Fruit fly (Drosophila melanogaster) whole organism, wandering third instar larva: ENCODE data around the gene CG32022.

ENCODE experiments used
- Abd-B ChIP-seq: fragments of >200 bp; optimal IDR thresholded peaks from 2 replicates; lab custom pipeline; 2017; ENCODE audit warnings: missing biosample characterization, missing genetic modification characterization
- CG32264 ChIP-seq: fragments of 200-800 bp; sonication (Bioruptor generic); optimal IDR thresholded peaks from 2 replicates; lab custom pipeline; 2016; ENCODE audit warnings: missing biosample characterization, missing genetic modification characterization
- CG9705 ChIP-seq: fragments of 200-800 bp; sonication (Bioruptor generic); optimal IDR thresholded peaks from 2 replicates; lab custom pipeline; 2018; ENCODE audit warnings: missing biosample characterization, mild to moderate bottlenecking, missing genetic modification characterization
- CrebA ChIP-seq: fragments of 200-800 bp; sonication (Bioruptor generic); optimal IDR thresholded peaks from 2 replicates; lab custom pipeline; 2016; ENCODE audit warnings: missing biosample characterization, mild to moderate bottlenecking, missing genetic modification characterization, borderline replicate concordance
- Dfd ChIP-seq: fragments of >200 bp; optimal IDR thresholded peaks from 2 replicates; lab custom pipeline; 2017; ENCODE audit warnings: missing biosample characterization, missing genetic modification characterization
- Dif ChIP-seq: fragments of 200-275, 200-300 bp; sonication (Bioruptor generic); optimal IDR thresholded peaks from 2 replicates; lab custom pipeline; 2018; ENCODE audit warnings: missing biosample characterization, missing genetic modification characterization; ENCODE audit not compliant: partially characterized antibody
- GATAd ChIP-seq: sonication (Bioruptor generic); optimal IDR thresholded peaks from 2 replicates; lab custom pipeline; 2016; ENCODE audit warnings: missing biosample characterization, missing genetic modification characterization
- HLH106 ChIP-seq: fragments of 200-800 bp; optimal IDR thresholded peaks from 3 replicates; lab custom pipeline; 2019; ENCODE audit warnings: missing biosample characterization, mild to moderate bottlenecking, missing genetic modification characterization, moderate library complexity
- Hr78 ChIP-seq: fragments of >200 bp; optimal IDR thresholded peaks from 2 replicates; lab custom pipeline; 2017; ENCODE audit warnings: missing biosample characterization, missing genetic modification characterization
- Hr83 ChIP-seq: fragments of 200-300 bp; sonication (Bioruptor generic); optimal IDR thresholded peaks from 2 replicates; lab custom pipeline; 2016; ENCODE audit warnings: missing biosample characterization, mild to moderate bottlenecking, missing genetic modification characterization, moderate library complexity; ENCODE audit not compliant: poor library complexity, severe bottlenecking
- Jra ChIP-seq: sonication (Bioruptor generic); optimal IDR thresholded peaks from 2 replicates; lab custom pipeline; 2016; ENCODE audit warnings: missing biosample characterization, missing genetic modification characterization
- Mio ChIP-seq: sonication (Bioruptor generic); optimal IDR thresholded peaks from 2 replicates; lab custom pipeline; 2016; ENCODE audit warnings: missing biosample characterization, missing genetic modification characterization
- Myc ChIP-seq: fragments of >200 bp; optimal IDR thresholded peaks from 2 replicates; lab custom pipeline; 2017
- N ChIP-seq: fragments of >200 bp; optimal IDR thresholded peaks from 2 replicates; lab custom pipeline; 2018; ENCODE audit warnings: missing biosample characterization, missing external identifiers, missing genetic modification characterization
- OdsH ChIP-seq: fragments of 200-800 bp; sonication (Bioruptor generic); optimal IDR thresholded peaks from 2 replicates; lab custom pipeline; 2016; ENCODE audit warnings: missing biosample characterization, mild to moderate bottlenecking, missing genetic modification characterization
- Rel ChIP-seq, 2 experiments: fragments of 200-800 bp; sonication (Bioruptor generic) in 1 of 2; optimal IDR thresholded peaks; 2 replicates in 1 of 2; 3 replicates in 1 of 2; lab custom pipeline; 2016 to 2019; ENCODE audit warnings: mild to moderate bottlenecking in 2 of 2, missing biosample characterization in 2 of 2, missing genetic modification characterization in 2 of 2, moderate library complexity in 1 of 2
- Sp1 ChIP-seq: fragments of 200-800 bp; sonication (Bioruptor generic); optimal IDR thresholded peaks from 3 replicates; lab custom pipeline; 2019; ENCODE audit warnings: missing biosample characterization, mild to moderate bottlenecking, missing genetic modification characterization, moderate library complexity
- Vsx2 ChIP-seq: fragments of 200-300, 225-300 bp; sonication (Bioruptor generic); optimal IDR thresholded peaks from 2 replicates; lab custom pipeline; 2018; ENCODE audit warnings: missing biosample characterization, missing genetic modification characterization; ENCODE audit not compliant: partially characterized antibody
- br ChIP-seq: fragments of 200-800 bp; sonication (Bioruptor generic); optimal IDR thresholded peaks from 2 replicates; lab custom pipeline; 2016; ENCODE audit warnings: missing biosample characterization, missing genetic modification characterization
- brk ChIP-seq: fragments of 200-800 bp; sonication (Bioruptor generic); optimal IDR thresholded peaks from 2 replicates; lab custom pipeline; 2016; ENCODE audit warnings: missing biosample characterization, mild to moderate bottlenecking, missing genetic modification characterization
- dl ChIP-seq, 2 experiments: fragments of 175-275, 200-275 bp in 1 of 2; fragments of 200-275 bp in 1 of 2; sonication (Bioruptor generic); optimal IDR thresholded peaks; lab custom pipeline; 2018; ENCODE audit warnings: mild to moderate bottlenecking in 2 of 2, missing biosample characterization in 2 of 2, missing genetic modification characterization in 2 of 2, moderate library complexity in 2 of 2; ENCODE audit not compliant: partially characterized antibody in 2 of 2, insufficient read depth in 1 of 2
- dmrt93B ChIP-seq: fragments of 200-800 bp; sonication (Bioruptor generic); optimal IDR thresholded peaks from 2 replicates; lab custom pipeline; 2018; ENCODE audit warnings: missing biosample characterization, mild to moderate bottlenecking, missing genetic modification characterization
- dsf ChIP-seq: sonication (Bioruptor generic); optimal IDR thresholded peaks from 2 replicates; lab custom pipeline; 2016; ENCODE audit warnings: missing biosample characterization, missing genetic modification characterization, borderline replicate concordance
- ey ChIP-seq: fragments of 200-800 bp; sonication (Bioruptor generic); optimal IDR thresholded peaks from 2 replicates; lab custom pipeline; 2016; ENCODE audit warnings: missing biosample characterization, missing genetic modification characterization
- foxo ChIP-seq, 2 experiments: fragments of 200-800 bp; sonication (Bioruptor generic); optimal IDR thresholded peaks; 2 replicates in 1 of 2; 3 replicates in 1 of 2; lab custom pipeline; 2016 to 2017; ENCODE audit warnings: missing biosample characterization in 2 of 2, missing genetic modification characterization in 2 of 2
- h ChIP-seq: fragments of 200-800 bp; sonication (Bioruptor generic); optimal IDR thresholded peaks from 3 replicates; lab custom pipeline; 2016; ENCODE audit warnings: missing biosample characterization, mild to moderate bottlenecking, missing genetic modification characterization
- jim ChIP-seq: fragments of 175-275, 200-325 bp; sonication (Bioruptor generic); optimal IDR thresholded peaks from 2 replicates; lab custom pipeline; 2016; ENCODE audit warnings: missing biosample characterization, mild to moderate bottlenecking, missing genetic modification characterization
- lola ChIP-seq: fragments of >200 bp; optimal IDR thresholded peaks from 2 replicates; lab custom pipeline; 2017; ENCODE audit warnings: missing biosample characterization, missing genetic modification characterization
- pan ChIP-seq: fragments of >200 bp; optimal IDR thresholded peaks from 2 replicates; lab custom pipeline; 2017
- psq ChIP-seq: fragments of 200-800 bp; sonication (Bioruptor generic); optimal IDR thresholded peaks from 3 replicates; lab custom pipeline; 2017; ENCODE audit warnings: missing biosample characterization, mild to moderate bottlenecking, missing genetic modification characterization, moderate library complexity
- rgr ChIP-seq: fragments of 200-800 bp; sonication (Bioruptor generic); optimal IDR thresholded peaks from 3 replicates; lab custom pipeline; 2016; ENCODE audit warnings: missing biosample characterization, mild to moderate bottlenecking, missing genetic modification characterization
- sage ChIP-seq: fragments of 200-800 bp; sonication (Bioruptor generic); optimal IDR thresholded peaks from 2 replicates; lab custom pipeline; 2016; ENCODE audit warnings: missing biosample characterization, mild to moderate bottlenecking, missing genetic modification characterization
- sv ChIP-seq: fragments of 200-800 bp; sonication (Bioruptor generic); optimal IDR thresholded peaks from 3 replicates; lab custom pipeline; 2016; ENCODE audit warnings: missing biosample characterization, missing genetic modification characterization
- tai ChIP-seq: sonication (Bioruptor generic); optimal IDR thresholded peaks from 2 replicates; lab custom pipeline; 2016; ENCODE audit warnings: missing biosample characterization, missing genetic modification characterization
- usp ChIP-seq: fragments of >200 bp; optimal IDR thresholded peaks from 2 replicates; lab custom pipeline; 2017; ENCODE audit warnings: missing biosample characterization, missing genetic modification characterization
- woc ChIP-seq: sonication (Bioruptor generic); optimal IDR thresholded peaks from 2 replicates; lab custom pipeline; 2016; ENCODE audit warnings: missing biosample characterization, mild to moderate bottlenecking, missing genetic modification characterization

Gene CG32022

DNA sequence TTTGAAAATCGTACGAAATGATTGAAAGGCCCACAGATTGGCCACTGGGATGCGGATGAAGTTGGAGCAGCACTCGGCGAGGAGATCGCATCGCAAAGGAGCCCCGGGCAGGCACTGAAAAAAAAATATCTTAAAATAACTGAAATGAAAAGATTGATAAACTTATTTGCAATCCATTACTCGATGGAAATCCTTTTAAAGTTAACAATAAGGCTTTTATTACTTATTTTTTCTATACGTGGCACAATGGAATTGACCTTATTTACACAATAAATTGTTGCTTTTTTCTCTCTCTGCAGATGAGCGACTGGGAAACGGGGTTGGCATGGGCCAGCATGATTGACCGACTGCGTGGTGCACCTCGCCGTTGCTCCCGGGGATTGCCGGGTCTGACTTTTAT lies 30.2 kb upstream of the CG32022 start:
- TF ChIP-seq Sp1 (GFP tag; lab: Kevin White, UChicago) (no peak), woc (GFP tag; lab: Kevin White, UChicago) (no peak), psq (no peak), Hr83 (GFP tag; lab: Kevin White, UChicago) (no peak), jim (GFP tag; lab: Kevin White, UChicago) (no peak), OdsH (GFP tag; lab: Kevin White, UChicago) (no peak), N (no peak), usp (GFP tag; lab: Kevin White, UChicago) (no peak), Myc (lab: Kevin White, UChicago) (no peak)

DNA sequence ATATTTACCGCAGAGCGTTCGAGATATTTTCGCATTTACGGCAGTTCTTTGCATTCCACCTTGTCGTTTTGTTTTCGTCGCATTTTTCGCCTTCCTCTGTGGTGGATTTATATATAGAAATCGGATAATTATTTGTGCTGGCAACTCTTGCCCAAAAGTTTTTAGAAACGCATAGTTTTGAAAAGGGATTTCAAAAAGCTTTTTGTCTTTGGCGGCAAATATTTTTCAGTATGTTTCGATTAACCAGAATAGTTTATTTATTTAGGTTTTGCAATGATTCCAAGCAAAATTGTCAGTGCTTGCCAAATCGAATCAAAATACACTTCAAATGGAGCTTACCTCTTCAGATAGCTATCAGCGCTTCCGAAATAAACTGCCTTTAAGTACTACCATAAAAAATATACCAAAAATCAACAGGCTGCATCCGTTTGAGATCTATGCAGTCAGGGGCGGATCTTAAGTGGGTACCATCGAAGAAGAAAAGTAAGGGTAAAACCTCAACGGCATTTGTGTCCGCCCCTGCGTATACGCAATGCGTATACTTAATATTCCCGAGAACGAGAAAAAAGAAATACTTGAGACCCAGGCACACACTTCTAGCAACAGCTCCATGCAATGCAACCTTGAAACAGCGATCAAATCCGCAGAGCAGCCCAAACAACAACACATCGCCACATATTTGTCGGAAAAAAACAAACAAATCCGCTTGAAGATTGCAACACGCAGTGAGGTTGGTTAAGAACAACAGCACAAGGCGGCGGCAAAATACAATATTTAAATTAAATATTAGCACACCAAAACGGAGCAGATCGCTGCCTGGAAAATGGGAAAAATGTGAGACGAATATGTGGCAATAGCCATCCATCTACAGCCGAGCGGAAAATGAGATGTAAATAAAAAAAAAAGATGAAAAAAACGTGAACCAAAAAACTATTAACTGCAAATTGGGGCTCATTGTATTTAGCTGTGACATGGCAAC lies 28.9 kb upstream of the CG32022 start, which contains the start of gene CG13306:
CG13306 (minus strand) TSS at position 51 of the 979 bp plus-strand sequence.
- no peak for TF ChIP-seq woc (GFP tag; lab: Kevin White, UChicago)
- no peak for TF ChIP-seq sv (GFP tag; lab: Kevin White, UChicago)

DNA sequence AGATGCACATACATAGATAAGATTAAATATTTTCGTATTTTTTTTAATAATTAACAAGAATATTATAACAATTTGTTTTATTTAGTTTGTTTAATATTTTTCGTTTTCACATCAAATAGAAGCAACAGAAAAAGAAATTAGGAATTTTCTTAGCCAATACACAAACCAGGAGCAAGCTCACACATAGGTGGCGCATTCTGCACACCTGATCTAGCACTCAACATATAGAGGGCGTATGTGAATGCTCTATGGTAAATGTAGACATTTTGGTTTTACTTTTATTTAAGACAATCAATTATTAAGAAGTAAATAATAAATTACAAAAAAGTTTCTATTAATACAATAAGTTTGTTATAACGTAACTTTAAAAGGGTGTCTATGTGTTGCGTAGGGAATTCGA lies 27.8 kb upstream of the CG32022 start:
- TF ChIP-seq sage (no peak), Hr83 (GFP tag; lab: Kevin White, UChicago) (no peak), usp (GFP tag; lab: Kevin White, UChicago) (no peak), dl (GFP tag; optimal IDR thresholded peaks at IDR 0.05; lab: Kevin White, UChicago; ENCODE audit: insufficient read depth in 1 of 2, partially characterized antibody in 2 of 2) (no peak), Hr78 (GFP tag; lab: Kevin White, UChicago) (no peak), Dfd (no peak), psq (no peak), sv (GFP tag; lab: Kevin White, UChicago) (peak; percentile 41), jim (GFP tag; lab: Kevin White, UChicago) (no peak), Jra (no peak), CG9705 (GFP tag; lab: Kevin White, UChicago) (no peak), Abd-B (no peak), brk (GFP tag; lab: Kevin White, UChicago) (no peak), GATAd (no peak), CG32264 (GFP tag; lab: Kevin White, UChicago) (no peak), h (GFP tag; lab: Kevin White, UChicago) (peak; percentile 9), lola (GFP tag; lab: Kevin White, UChicago) (no peak), Rel (GFP tag; optimal IDR thresholded peaks at IDR 0.05; lab: Kevin White, UChicago) (no peak), Rel (tag; optimal IDR thresholded peaks at IDR 0.05; lab: Kevin White, UChicago) (no peak), Mio (no peak), tai (no peak), ey (GFP tag; lab: Kevin White, UChicago) (no peak), CrebA (GFP tag; lab: Kevin White, UChicago) (no peak), dsf (GFP tag; lab: Kevin White, UChicago) (no peak), rgr (GFP tag; lab: Kevin White, UChicago) (peak; percentile 15), Vsx2 (GFP tag; lab: Kevin White, UChicago) (no peak), br (GFP tag; lab: Kevin White, UChicago) (no peak), Dif (GFP tag; lab: Kevin White, UChicago) (no peak), foxo (GFP tag; optimal IDR thresholded peaks at IDR 0.05; lab: Kevin White, UChicago) (peak in 1 of 2 experiments; percentile 25), dmrt93B (GFP tag; lab: Kevin White, UChicago) (no peak), Sp1 (GFP tag; lab: Kevin White, UChicago) (no peak), pan (lab: Kevin White, UChicago) (no peak), Myc (lab: Kevin White, UChicago) (no peak), HLH106 (peak; percentile 19), woc (GFP tag; lab: Kevin White, UChicago) (no peak), N (no peak)
- TF ChIP-seq, all 38 proteins: peak for 5
